Fruit fly (Drosophila melanogaster): ENCODE data around the gene CG5162.

The CG5162 gene

DNA sequence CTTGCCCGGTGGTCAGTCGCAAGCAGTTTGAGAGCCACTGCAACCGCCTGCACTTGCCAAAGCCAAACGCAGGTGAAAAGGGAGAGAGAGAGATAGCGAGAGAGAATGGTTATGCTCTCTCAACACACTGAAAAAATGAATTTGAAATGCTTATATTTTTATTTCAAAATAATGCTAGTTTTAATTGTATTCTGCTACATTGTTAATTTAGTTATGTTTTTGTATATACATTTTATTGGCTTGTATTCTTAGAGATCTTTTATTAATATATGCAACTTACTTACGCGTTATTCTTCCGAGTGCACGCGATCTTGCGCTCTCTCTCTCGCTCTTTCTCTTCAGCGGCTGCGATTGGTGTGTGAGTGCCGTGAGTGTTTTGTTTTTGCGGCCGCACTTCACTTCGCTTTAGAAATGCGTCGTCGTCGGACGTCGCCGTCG lies 36.6 kb upstream of the CG5162 start (continued):
- TF ChIP-seq Kr (GFP tag; optimal IDR thresholded peaks at IDR 0.05) (peak; percentile 63), CG9876 (GFP tag; optimal IDR thresholded peaks at IDR 0.05) (no peak), gfzf (GFP tag; optimal IDR thresholded peaks at IDR 0.05) (peak; percentile 2), Fer2 (tag; optimal IDR thresholded peaks at IDR 0.05) (peak; percentile 94), nerfin-1 (tag; optimal IDR thresholded peaks at IDR 0.05) (peak; percentile 97), CG4617 (GFP tag; optimal IDR thresholded peaks at IDR 0.05; ENCODE audit: borderline replicate concordance) (peak; percentile 79), Doc3 (GFP tag; IDR thresholded peaks at IDR 0.05; ENCODE audit: partially characterized antibody) (0 out of 3 replicates have a peak, but pooled peaks have one; percentile 17), CG7839 (tag; optimal IDR thresholded peaks at IDR 0.05) (peak; percentile 99), CG6175 (GFP tag; IDR thresholded peaks at IDR 0.05) (peak; percentile 95), Mes4 (GFP tag; optimal IDR thresholded peaks at IDR 0.05) (no peak), CG13624 (GFP tag; optimal IDR thresholded peaks at IDR 0.05) (peak; percentile 97), Side (GFP tag; optimal IDR thresholded peaks at IDR 0.05) (peak; percentile 91), CG6683 (GFP tag; optimal IDR thresholded peaks at IDR 0.05) (peak; percentile 94), Tbp (GFP tag; optimal IDR thresholded peaks at IDR 0.05) (no peak), chinmo (GFP tag; IDR thresholded peaks at IDR 0.05; ENCODE audit: partially characterized antibody) (0 out of 4 replicates have a peak, but pooled peaks have one; percentile 16), amos (GFP tag; IDR thresholded peaks at IDR 0.05; ENCODE audit: partially characterized antibody) (no peak), CG2889 (GFP tag; IDR thresholded peaks at IDR 0.05) (no peak), CG13287 (GFP tag; IDR thresholded peaks at IDR 0.05; ENCODE audit: partially characterized antibody) (no peak), Dref (GFP tag; IDR thresholded peaks at IDR 0.05) (no peak), ase (GFP tag; IDR thresholded peaks at IDR 0.05) (peak; percentile 98), Poxn (GFP tag; IDR thresholded peaks at IDR 0.05) (peak; percentile 52), Stat92E (GFP tag; optimal IDR thresholded peaks at IDR 0.05) (peak in 1 of 3 experiments; percentile 99), CG34376 (GFP tag; optimal IDR thresholded peaks at IDR 0.05) (peak; percentile 85), nom (GFP tag; optimal IDR thresholded peaks at IDR 0.05) (peak; percentile 94), peb (GFP tag; IDR thresholded peaks at IDR 0.05) (peak; percentile 98), C15 (GFP tag; IDR thresholded peaks at IDR 0.05) (peak; percentile 96), HLH3B (GFP tag; IDR thresholded peaks at IDR 0.05) (peak; percentile 99), CG1529 (GFP tag; optimal IDR thresholded peaks at IDR 0.05) (no peak), CG12659 (GFP tag; optimal IDR thresholded peaks at IDR 0.05) (peak; percentile 39), CG3065 (GFP tag; optimal IDR thresholded peaks at IDR 0.05) (no peak), CG10979 (tag; optimal IDR thresholded peaks at IDR 0.05) (peak; percentile 99), tna (GFP tag; IDR thresholded peaks at IDR 0.05; ENCODE audit: partially characterized antibody) (no peak), nau (GFP tag; optimal IDR thresholded peaks at IDR 0.05) (peak; percentile 95), pum (GFP tag; optimal IDR thresholded peaks at IDR 0.05) (peak; percentile 92), zen (tag; optimal IDR thresholded peaks at IDR 0.05) (peak; percentile 98), Hey (tag; optimal IDR thresholded peaks at IDR 0.05) (no peak), zfh1 (GFP tag; IDR thresholded peaks at IDR 0.05) (peak; percentile 99), CG7928 (GFP tag; optimal IDR thresholded peaks at IDR 0.05) (peak; percentile 64), Gsc (GFP tag; IDR thresholded peaks at IDR 0.05) (peak; percentile 92), HLHmδ (GFP tag; optimal IDR thresholded peaks at IDR 0.05) (no peak), cg (GFP tag; optimal IDR thresholded peaks at IDR 0.05) (peak; percentile 59), repo (GFP tag; optimal IDR thresholded peaks at IDR 0.05) (peak; percentile 85), tgo (GFP tag; IDR thresholded peaks at IDR 0.05) (peak; percentile 99), CG17361 (GFP tag; IDR thresholded peaks at IDR 0.05) (peak; percentile 96), CG6689 (GFP tag; IDR thresholded peaks at IDR 0.05) (peak; percentile 99), CG18599 (GFP tag; optimal IDR thresholded peaks at IDR 0.05) (peak; percentile 98), CG4404 (GFP tag; IDR thresholded peaks at IDR 0.05) (peak; percentile 98), dmrt11E (tag; optimal IDR thresholded peaks at IDR 0.05) (no peak), CG6272 (GFP tag; IDR thresholded peaks at IDR 0.05) (peak; percentile 99), Hr39 (optimal IDR thresholded peaks at IDR 0.05) (no peak)
